Worm (Caenorhabditis elegans) whole organism, midembryonic: ENCODE results near the gene W06G6.17.

Experiments used
- cog-1 ChIP-seq: sonication (generic microtip); optimal IDR thresholded peaks from 2 replicates; lab custom pipeline; 2016; ENCODE audit warnings: missing genetic modification characterization, missing compliant biosample characterization
- flt-1 ChIP-seq: fragments of 200-800 bp; sonication (Bioruptor generic); IDR thresholded peaks from 2 replicates; pipeline ENCODE4 v1.3.6; 2022; ENCODE audit warnings: missing genetic modification characterization, missing compliant biosample characterization
- tab-1 ChIP-seq: fragments of 200-800 bp; sonication (Bioruptor generic); IDR thresholded peaks from 2 replicates; pipeline ENCODE4 v1.3.6; 2022; ENCODE audit warnings: missing genetic modification characterization, missing compliant biosample characterization

DNA sequence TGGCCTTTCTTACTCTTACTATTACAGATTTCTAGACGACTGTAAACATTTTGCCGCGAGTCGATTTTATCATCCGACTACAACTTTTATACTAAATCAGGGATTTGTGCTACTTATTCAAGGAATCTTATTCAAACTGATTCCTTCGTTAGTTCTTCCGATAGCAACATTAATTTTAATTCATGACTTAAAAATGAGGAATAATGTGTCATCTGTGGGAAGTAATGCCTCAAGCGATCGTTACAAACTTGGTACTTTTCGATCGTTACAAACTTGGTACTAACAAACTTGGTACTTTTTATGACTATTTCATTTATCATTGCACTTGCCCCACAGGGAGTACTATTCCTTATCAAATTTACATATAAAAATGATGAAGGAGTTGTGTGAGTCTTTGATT lies 27.6 kb downstream of the W06G6.17 start, which contains the start of gene Y70C5A.4:
- TF ChIP-seq tab-1 (GFP tag; lab: Robert Waterston, UW) = no peak
- no peak for TF ChIP-seq cog-1 (tag; lab: Kevin White, UChicago)
- no peak for TF ChIP-seq flt-1 (GFP tag; lab: Robert Waterston, UW)
